Fruit fly (Drosophila melanogaster): ENCODE results near the gene CG31365.

DNA sequence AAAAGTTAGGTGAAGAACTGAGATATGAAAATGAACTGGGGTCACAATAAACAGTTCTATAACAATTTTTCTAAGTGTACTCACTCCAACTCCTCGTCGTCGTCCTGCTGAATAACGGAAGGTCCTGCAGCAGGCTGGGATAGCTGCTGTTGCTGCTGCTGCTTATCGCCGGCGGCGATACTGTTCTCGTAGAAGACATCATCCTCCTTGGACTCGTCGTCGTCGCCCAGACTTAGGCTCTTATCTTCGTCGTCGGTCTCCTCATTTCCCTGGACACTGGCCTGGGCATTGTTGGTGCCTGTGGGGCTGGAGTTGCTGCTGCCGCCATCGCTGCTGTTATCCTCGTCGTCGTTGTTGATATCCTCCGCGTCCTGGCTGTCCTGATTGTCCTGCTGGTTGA lies 45.0 kb downstream of the CG31365 start:
- no peak for TF ChIP-seq usp (GFP tag; optimal IDR thresholded peaks at IDR 0.05)
- TF ChIP-seq pan (optimal IDR thresholded peaks at IDR 0.05) = no peak
- no peak for TF ChIP-seq CG8478 (optimal IDR thresholded peaks at IDR 0.05)
